Fruit fly (Drosophila melanogaster) whole organism, embryonic: Measurements from ENCODE around the gene Xe7.
A peak's percentile ranks its signal among the peaks of the same experiment; 100 is the strongest.

Experiments
- Ada2b ChIP-seq: fragments of 200-800 bp; sonication (Bioruptor generic); IDR thresholded peaks from 2 replicates; pipeline ENCODE4 v1.3.6; 2022; ENCODE audit warnings: missing biosample characterization, missing genetic modification characterization
- Atf-2 ChIP-seq: fragments of 200-800 bp; sonication (Bioruptor generic); optimal IDR thresholded peaks from 2 replicates; lab custom pipeline; 2016; ENCODE audit warnings: missing biosample characterization, missing genetic modification characterization
- C15 ChIP-seq: fragments of 200-800 bp; sonication (Bioruptor generic); IDR thresholded peaks from 3 replicates; pipeline ENCODE4 v1.3.6; 2022; ENCODE audit warnings: missing biosample characterization, missing genetic modification characterization
- CG15073 ChIP-seq: fragments of 200-800 bp; sonication (Bioruptor generic); optimal IDR thresholded peaks from 2 replicates; lab custom pipeline; 2016; ENCODE audit warnings: missing biosample characterization, missing genetic modification characterization
- CG1529 ChIP-seq: fragments of 200-800 bp; sonication (Bioruptor generic); optimal IDR thresholded peaks from 3 replicates; lab custom pipeline; 2018; ENCODE audit warnings: missing biosample characterization, missing genetic modification characterization
- CG1792 ChIP-seq: fragments of 200-800 bp; sonication (Bioruptor generic); optimal IDR thresholded peaks from 2 replicates; lab custom pipeline; 2016; ENCODE audit warnings: missing biosample characterization, missing genetic modification characterization
- CG3163 ChIP-seq: fragments of 200-800 bp; sonication (Bioruptor generic); optimal IDR thresholded peaks from 3 replicates; lab custom pipeline; 2016; ENCODE audit warnings: missing biosample characterization, missing genetic modification characterization
- CG32532 ChIP-seq: fragments of 200-800 bp; sonication (Bioruptor generic); IDR thresholded peaks from 2 replicates; pipeline ENCODE4 v1.3.6; 2022; ENCODE audit warnings: missing biosample characterization, missing genetic modification characterization
- CG34422 ChIP-seq: fragments of 200-800 bp; sonication (Bioruptor generic); IDR thresholded peaks from 3 replicates; pipeline ENCODE4 v1.3.6; 2022; ENCODE audit warnings: missing biosample characterization, missing genetic modification characterization
- CG3847 ChIP-seq: fragments of 200-800 bp; sonication (Bioruptor generic); IDR thresholded peaks from 2 replicates; pipeline ENCODE4 v1.3.6; 2022; ENCODE audit warnings: missing biosample characterization, missing genetic modification characterization
- CG42726 ChIP-seq: fragments of 200-800 bp; sonication (Bioruptor generic); IDR thresholded peaks from 2 replicates; pipeline ENCODE4 v1.3.6; 2022; ENCODE audit warnings: missing biosample characterization, missing genetic modification characterization; ENCODE audit not compliant: partially characterized antibody
- CG6689 ChIP-seq: fragments of 200-800 bp; sonication (Bioruptor generic); IDR thresholded peaks from 2 replicates; pipeline ENCODE4 v1.3.6; 2022; ENCODE audit warnings: missing biosample characterization, missing genetic modification characterization
- CG7271 ChIP-seq: fragments of 200-800 bp; sonication (Bioruptor generic); optimal IDR thresholded peaks from 2 replicates; lab custom pipeline; 2018; ENCODE audit warnings: missing biosample characterization, mild to moderate bottlenecking, missing genetic modification characterization, moderate library complexity
- CG7786 ChIP-seq: fragments of 200-800 bp; sonication (Bioruptor generic); optimal IDR thresholded peaks from 2 replicates; lab custom pipeline; 2016; ENCODE audit warnings: missing biosample characterization, missing genetic modification characterization
- CG8290 ChIP-seq, 3 experiments: fragments of 200-800 bp; sonication (Bioruptor generic); optimal IDR thresholded peaks; 2 replicates each; lab custom pipeline; 2016 to 2019; ENCODE audit warnings: missing biosample characterization in 3 of 3, missing genetic modification characterization in 3 of 3, mild to moderate bottlenecking in 2 of 3, moderate library complexity in 1 of 3
- Chrac-16 ChIP-seq: fragments of 200-800 bp; sonication (Bioruptor generic); optimal IDR thresholded peaks from 3 replicates; lab custom pipeline; 2016; ENCODE audit warnings: missing biosample characterization, missing genetic modification characterization
- Dip3 ChIP-seq: fragments of 200-800 bp; sonication (Bioruptor generic); optimal IDR thresholded peaks from 3 replicates; lab custom pipeline; 2016; ENCODE audit warnings: missing biosample characterization, missing genetic modification characterization
- Doc2 ChIP-seq: fragments of 200-800 bp; sonication (Bioruptor generic); IDR thresholded peaks from 2 replicates; pipeline ENCODE4 v1.3.6; 2022; ENCODE audit warnings: missing biosample characterization, missing genetic modification characterization
- Dp ChIP-seq: fragments of 200-800 bp; sonication (Bioruptor generic); optimal IDR thresholded peaks from 2 replicates; lab custom pipeline; 2018; ENCODE audit warnings: missing biosample characterization, mild to moderate bottlenecking, missing genetic modification characterization, moderate library complexity
- Fer1 ChIP-seq: fragments of 200-800 bp; sonication (Bioruptor generic); optimal IDR thresholded peaks from 2 replicates; lab custom pipeline; 2017; ENCODE audit warnings: missing biosample characterization, mild to moderate bottlenecking, missing genetic modification characterization
- Gug ChIP-seq: fragments of 200-800 bp; sonication (Bioruptor generic); IDR thresholded peaks from 4 replicates; pipeline ENCODE4 v1.3.6; 2022; ENCODE audit warnings: missing biosample characterization, missing genetic modification characterization
- HLH3B ChIP-seq: fragments of 200-800 bp; sonication (Bioruptor generic); IDR thresholded peaks from 2 replicates; pipeline ENCODE4 v1.3.6; 2022; ENCODE audit warnings: missing biosample characterization, missing genetic modification characterization
- NK7.1 ChIP-seq: fragments of 200-800 bp; sonication (Bioruptor generic); optimal IDR thresholded peaks from 3 replicates; lab custom pipeline; 2016; ENCODE audit warnings: missing biosample characterization, missing genetic modification characterization
- Nf-YB ChIP-seq: fragments of 200-800 bp; sonication (Bioruptor generic); optimal IDR thresholded peaks from 3 replicates; lab custom pipeline; 2019; ENCODE audit warnings: missing biosample characterization, mild to moderate bottlenecking, missing genetic modification characterization, moderate library complexity
- Rx ChIP-seq: fragments of 200-800 bp; sonication (Bioruptor generic); IDR thresholded peaks from 2 replicates; pipeline ENCODE4 v1.3.6; 2022; ENCODE audit warnings: missing biosample characterization, missing genetic modification characterization
- amos ChIP-seq: fragments of 200-800 bp; sonication (Bioruptor generic); IDR thresholded peaks from 2 replicates; pipeline ENCODE4 v1.3.6; 2022; ENCODE audit warnings: missing biosample characterization, missing genetic modification characterization; ENCODE audit not compliant: partially characterized antibody
- cg ChIP-seq: fragments of 200-800 bp; sonication (Bioruptor generic); optimal IDR thresholded peaks from 3 replicates; lab custom pipeline; 2019; ENCODE audit warnings: missing biosample characterization, mild to moderate bottlenecking, missing genetic modification characterization, moderate library complexity
- dpn ChIP-seq, 2 experiments: fragments of 200-800 bp; sonication (Bioruptor generic); optimal IDR thresholded peaks; 3 replicates each; lab custom pipeline; 2016; ENCODE audit warnings: missing biosample characterization in 2 of 2, missing genetic modification characterization in 2 of 2
- fd102C ChIP-seq: fragments of 200-800 bp; sonication (Bioruptor generic); optimal IDR thresholded peaks from 2 replicates; lab custom pipeline; 2018; ENCODE audit warnings: missing biosample characterization, mild to moderate bottlenecking, missing genetic modification characterization, moderate library complexity
- fd3F ChIP-seq: fragments of 200-800 bp; sonication (Bioruptor generic); optimal IDR thresholded peaks from 2 replicates; lab custom pipeline; 2018; ENCODE audit warnings: missing biosample characterization, mild to moderate bottlenecking, missing genetic modification characterization, moderate library complexity
- fu2 ChIP-seq: fragments of 200-800 bp; sonication (Bioruptor generic); optimal IDR thresholded peaks from 2 replicates; lab custom pipeline; 2016; ENCODE audit warnings: missing biosample characterization, missing genetic modification characterization
- gcm2 ChIP-seq: fragments of 200-800 bp; sonication (Bioruptor generic); optimal IDR thresholded peaks from 2 replicates; lab custom pipeline; 2016; ENCODE audit warnings: missing biosample characterization, missing genetic modification characterization
- hb ChIP-seq: fragments of 200-800 bp; sonication (Bioruptor generic); IDR thresholded peaks from 3 replicates; pipeline ENCODE4 v1.3.6; 2022; ENCODE audit warnings: missing biosample characterization, missing genetic modification characterization; ENCODE audit not compliant: partially characterized antibody
- hbn ChIP-seq: fragments of 200-800 bp; sonication (Bioruptor generic); IDR thresholded peaks from 2 replicates; pipeline ENCODE4 v1.3.6; 2022; ENCODE audit warnings: missing biosample characterization, missing genetic modification characterization; ENCODE audit not compliant: partially characterized antibody
- hkb ChIP-seq, 2 experiments: fragments of 200-800 bp in 1 of 2; fragments of >200 bp in 1 of 2; sonication (Bioruptor generic) in 1 of 2; IDR thresholded peaks in 1 of 2; optimal IDR thresholded peaks in 1 of 2; 2 replicates each; pipeline versions ENCODE4 v1.3.6 to Lab custom; 2017 to 2022; ENCODE audit warnings: missing biosample characterization in 1 of 2, missing genetic modification characterization in 1 of 2
- jing ChIP-seq: fragments of 200-800 bp; sonication (Bioruptor generic); optimal IDR thresholded peaks from 2 replicates; lab custom pipeline; 2018; ENCODE audit warnings: missing biosample characterization, mild to moderate bottlenecking, missing genetic modification characterization
- seq ChIP-seq: fragments of 200-800 bp; sonication (Bioruptor generic); IDR thresholded peaks from 2 replicates; pipeline ENCODE4 v1.3.6; 2022; ENCODE audit warnings: missing biosample characterization, missing genetic modification characterization
- so ChIP-seq: fragments of 200-800 bp; sonication (Bioruptor generic); IDR thresholded peaks from 3 replicates; pipeline ENCODE4 v1.3.6; 2022; ENCODE audit warnings: missing biosample characterization, missing genetic modification characterization
- stwl ChIP-seq: fragments of 200-800 bp; sonication (Bioruptor generic); optimal IDR thresholded peaks from 3 replicates; lab custom pipeline; 2018; ENCODE audit warnings: missing biosample characterization, mild to moderate bottlenecking, missing genetic modification characterization, moderate library complexity

Xe7 gene

dm6 chr3R:5660198-5660893, 8.8 kb downstream of the Xe7 start, which contains the start of gene Wdr33 (continued):
- TF ChIP-seq gcm2 (GFP tag; lab: Kevin White, UChicago), result no peak
- TF ChIP-seq fd3F (GFP tag; lab: Kevin White, UChicago), result no peak
- TF ChIP-seq CG1792 (GFP tag; lab: Kevin White, UChicago), result no peak
- no peak for TF ChIP-seq dpn (GFP tag; optimal IDR thresholded peaks at IDR 0.05; lab: Kevin White, UChicago)
- TF ChIP-seq Doc2, result no peak
- peak; percentile 64 for TF ChIP-seq cg (GFP tag; lab: Kevin White, UChicago)
- TF ChIP-seq Atf-2, result no peak
- TF ChIP-seq so (GFP tag; lab: Robert Waterston, UW), result no peak
- TF ChIP-seq CG42726 (GFP tag; lab: Robert Waterston, UW), result peak; percentile 68; the same call in 1 of the 2 replicates
- no peak for TF ChIP-seq hkb (optimal IDR thresholded peaks at IDR 0.05; lab: Kevin White, UChicago)
- 0 out of 2 replicates have a peak, but pooled peaks have one; percentile 9 for TF ChIP-seq hkb (GFP tag; IDR thresholded peaks at IDR 0.05; lab: Robert Waterston, UW)
- TF ChIP-seq CG32532 (GFP tag; lab: Robert Waterston, UW), result peak; percentile 62
- TF ChIP-seq stwl (tag; lab: Kevin White, UChicago), result peak; percentile 64
- no peak for TF ChIP-seq C15 (GFP tag; lab: Robert Waterston, UW)
- TF ChIP-seq hbn (GFP tag; lab: Robert Waterston, UW), result peak; percentile 90
- no peak for TF ChIP-seq Ada2b
- peak; percentile 91 for TF ChIP-seq amos (GFP tag; lab: Robert Waterston, UW)
- TF ChIP-seq Rx (GFP tag; lab: Robert Waterston, UW), result no peak
- TF ChIP-seq CG3163 (GFP tag; lab: Kevin White, UChicago), result no peak
- TF ChIP-seq seq (GFP tag; lab: Robert Waterston, UW), result no peak
- TF ChIP-seq CG34422 (GFP tag; lab: Robert Waterston, UW), result peak; percentile 14; the same call in 1 of the 3 replicates
- TF ChIP-seq Fer1 (GFP tag; lab: Kevin White, UChicago), result no peak
- TF ChIP-seq CG6689 (GFP tag; lab: Robert Waterston, UW), result 0 out of 2 replicates have a peak, but pooled peaks have one; percentile 4
- no peak for TF ChIP-seq CG7271 (tag; lab: Kevin White, UChicago)
- peak; percentile 84 for TF ChIP-seq hb (GFP tag; lab: Robert Waterston, UW)
- no peak for TF ChIP-seq fd102C (GFP tag; lab: Kevin White, UChicago)
- no peak for TF ChIP-seq CG8290 (GFP tag; optimal IDR thresholded peaks at IDR 0.05; lab: Kevin White, UChicago)
- no peak for TF ChIP-seq CG8290 (tag; optimal IDR thresholded peaks at IDR 0.05; lab: Kevin White, UChicago)
- TF ChIP-seq Dip3 (GFP tag; lab: Kevin White, UChicago), result no peak
- TF ChIP-seq jing, result no peak
- peak; percentile 7 for TF ChIP-seq Chrac-16 (GFP tag; lab: Kevin White, UChicago)
- TF ChIP-seq Nf-YB, result no peak
- TF ChIP-seq CG1529 (GFP tag; lab: Kevin White, UChicago), result peak; percentile 8
- no peak for TF ChIP-seq Gug (GFP tag; lab: Robert Waterston, UW)
- TF ChIP-seq CG7786 (GFP tag; lab: Kevin White, UChicago), result no peak
- TF ChIP-seq CG3847, result peak; percentile 34; the same call in 1 of the 2 replicates
- peak; percentile 30; the same call in 1 of the 2 replicates for TF ChIP-seq HLH3B (GFP tag; lab: Robert Waterston, UW)
- no peak for TF ChIP-seq CG15073 (GFP tag; lab: Kevin White, UChicago)
- no peak for TF ChIP-seq Dp (GFP tag; lab: Kevin White, UChicago)
- TF ChIP-seq NK7.1 (GFP tag; lab: Kevin White, UChicago), result no peak
- no peak for TF ChIP-seq fu2
- TF ChIP-seq, all 482 proteins: peak for 148
